Fruit fly (Drosophila melanogaster) whole organism, wandering third instar larva: ENCODE data around the gene gdrd.

Source experiments
- Abd-B ChIP-seq: fragments of >200 bp; optimal IDR thresholded peaks from 2 replicates; lab custom pipeline; 2017; ENCODE audit warnings: missing biosample characterization, missing genetic modification characterization
- CG32264 ChIP-seq: fragments of 200-800 bp; sonication (Bioruptor generic); optimal IDR thresholded peaks from 2 replicates; lab custom pipeline; 2016; ENCODE audit warnings: missing biosample characterization, missing genetic modification characterization
- CG9705 ChIP-seq: fragments of 200-800 bp; sonication (Bioruptor generic); optimal IDR thresholded peaks from 2 replicates; lab custom pipeline; 2018; ENCODE audit warnings: missing biosample characterization, mild to moderate bottlenecking, missing genetic modification characterization
- CrebA ChIP-seq: fragments of 200-800 bp; sonication (Bioruptor generic); optimal IDR thresholded peaks from 2 replicates; lab custom pipeline; 2016; ENCODE audit warnings: missing biosample characterization, mild to moderate bottlenecking, missing genetic modification characterization, borderline replicate concordance
- Dfd ChIP-seq: fragments of >200 bp; optimal IDR thresholded peaks from 2 replicates; lab custom pipeline; 2017; ENCODE audit warnings: missing biosample characterization, missing genetic modification characterization
- Dif ChIP-seq: fragments of 200-275, 200-300 bp; sonication (Bioruptor generic); optimal IDR thresholded peaks from 2 replicates; lab custom pipeline; 2018; ENCODE audit warnings: missing biosample characterization, missing genetic modification characterization; ENCODE audit not compliant: partially characterized antibody
- GATAd ChIP-seq: sonication (Bioruptor generic); optimal IDR thresholded peaks from 2 replicates; lab custom pipeline; 2016; ENCODE audit warnings: missing biosample characterization, missing genetic modification characterization
- HLH106 ChIP-seq: fragments of 200-800 bp; optimal IDR thresholded peaks from 3 replicates; lab custom pipeline; 2019; ENCODE audit warnings: missing biosample characterization, mild to moderate bottlenecking, missing genetic modification characterization, moderate library complexity
- Hnf4 ChIP-seq: fragments of 200-800 bp; sonication (Bioruptor generic); optimal IDR thresholded peaks from 2 replicates; lab custom pipeline; 2016; ENCODE audit warnings: missing biosample characterization, mild to moderate bottlenecking, missing genetic modification characterization
- Hr78 ChIP-seq: fragments of >200 bp; optimal IDR thresholded peaks from 2 replicates; lab custom pipeline; 2017; ENCODE audit warnings: missing biosample characterization, missing genetic modification characterization
- Hr83 ChIP-seq: fragments of 200-300 bp; sonication (Bioruptor generic); optimal IDR thresholded peaks from 2 replicates; lab custom pipeline; 2016; ENCODE audit warnings: missing biosample characterization, mild to moderate bottlenecking, missing genetic modification characterization, moderate library complexity; ENCODE audit not compliant: poor library complexity, severe bottlenecking
- Jra ChIP-seq: sonication (Bioruptor generic); optimal IDR thresholded peaks from 2 replicates; lab custom pipeline; 2016; ENCODE audit warnings: missing biosample characterization, missing genetic modification characterization
- Mio ChIP-seq: sonication (Bioruptor generic); optimal IDR thresholded peaks from 2 replicates; lab custom pipeline; 2016; ENCODE audit warnings: missing biosample characterization, missing genetic modification characterization
- Myc ChIP-seq: fragments of >200 bp; optimal IDR thresholded peaks from 2 replicates; lab custom pipeline; 2017
- N ChIP-seq: fragments of >200 bp; optimal IDR thresholded peaks from 2 replicates; lab custom pipeline; 2018; ENCODE audit warnings: missing biosample characterization, missing external identifiers, missing genetic modification characterization
- OdsH ChIP-seq: fragments of 200-800 bp; sonication (Bioruptor generic); optimal IDR thresholded peaks from 2 replicates; lab custom pipeline; 2016; ENCODE audit warnings: missing biosample characterization, mild to moderate bottlenecking, missing genetic modification characterization
- Rel ChIP-seq, 2 experiments: fragments of 200-800 bp; sonication (Bioruptor generic) in 1 of 2; optimal IDR thresholded peaks; 2 replicates in 1 of 2; 3 replicates in 1 of 2; lab custom pipeline; 2016 to 2019; ENCODE audit warnings: mild to moderate bottlenecking in 2 of 2, missing biosample characterization in 2 of 2, missing genetic modification characterization in 2 of 2, moderate library complexity in 1 of 2
- Sp1 ChIP-seq: fragments of 200-800 bp; sonication (Bioruptor generic); optimal IDR thresholded peaks from 3 replicates; lab custom pipeline; 2019; ENCODE audit warnings: missing biosample characterization, mild to moderate bottlenecking, missing genetic modification characterization, moderate library complexity
- Vsx2 ChIP-seq: fragments of 200-300, 225-300 bp; sonication (Bioruptor generic); optimal IDR thresholded peaks from 2 replicates; lab custom pipeline; 2018; ENCODE audit warnings: missing biosample characterization, missing genetic modification characterization; ENCODE audit not compliant: partially characterized antibody
- br ChIP-seq: fragments of 200-800 bp; sonication (Bioruptor generic); optimal IDR thresholded peaks from 2 replicates; lab custom pipeline; 2016; ENCODE audit warnings: missing biosample characterization, missing genetic modification characterization
- brk ChIP-seq: fragments of 200-800 bp; sonication (Bioruptor generic); optimal IDR thresholded peaks from 2 replicates; lab custom pipeline; 2016; ENCODE audit warnings: missing biosample characterization, mild to moderate bottlenecking, missing genetic modification characterization
- dl ChIP-seq, 2 experiments: fragments of 175-275, 200-275 bp in 1 of 2; fragments of 200-275 bp in 1 of 2; sonication (Bioruptor generic); optimal IDR thresholded peaks; lab custom pipeline; 2018; ENCODE audit warnings: mild to moderate bottlenecking in 2 of 2, missing biosample characterization in 2 of 2, missing genetic modification characterization in 2 of 2, moderate library complexity in 2 of 2; ENCODE audit not compliant: partially characterized antibody in 2 of 2, insufficient read depth in 1 of 2
- dmrt93B ChIP-seq: fragments of 200-800 bp; sonication (Bioruptor generic); optimal IDR thresholded peaks from 2 replicates; lab custom pipeline; 2018; ENCODE audit warnings: missing biosample characterization, mild to moderate bottlenecking, missing genetic modification characterization
- dsf ChIP-seq: sonication (Bioruptor generic); optimal IDR thresholded peaks from 2 replicates; lab custom pipeline; 2016; ENCODE audit warnings: missing biosample characterization, missing genetic modification characterization, borderline replicate concordance
- ey ChIP-seq: fragments of 200-800 bp; sonication (Bioruptor generic); optimal IDR thresholded peaks from 2 replicates; lab custom pipeline; 2016; ENCODE audit warnings: missing biosample characterization, missing genetic modification characterization
- foxo ChIP-seq, 2 experiments: fragments of 200-800 bp; sonication (Bioruptor generic); optimal IDR thresholded peaks; 2 replicates in 1 of 2; 3 replicates in 1 of 2; lab custom pipeline; 2016 to 2017; ENCODE audit warnings: missing biosample characterization in 2 of 2, missing genetic modification characterization in 2 of 2
- fru ChIP-seq: fragments of 200-800 bp; sonication (Bioruptor generic); optimal IDR thresholded peaks from 3 replicates; lab custom pipeline; 2016; ENCODE audit warnings: missing biosample characterization, mild to moderate bottlenecking, missing genetic modification characterization
- h ChIP-seq: fragments of 200-800 bp; sonication (Bioruptor generic); optimal IDR thresholded peaks from 3 replicates; lab custom pipeline; 2016; ENCODE audit warnings: missing biosample characterization, mild to moderate bottlenecking, missing genetic modification characterization
- jim ChIP-seq: fragments of 175-275, 200-325 bp; sonication (Bioruptor generic); optimal IDR thresholded peaks from 2 replicates; lab custom pipeline; 2016; ENCODE audit warnings: missing biosample characterization, mild to moderate bottlenecking, missing genetic modification characterization
- lola ChIP-seq: fragments of >200 bp; optimal IDR thresholded peaks from 2 replicates; lab custom pipeline; 2017; ENCODE audit warnings: missing biosample characterization, missing genetic modification characterization
- pan ChIP-seq: fragments of >200 bp; optimal IDR thresholded peaks from 2 replicates; lab custom pipeline; 2017
- psq ChIP-seq: fragments of 200-800 bp; sonication (Bioruptor generic); optimal IDR thresholded peaks from 3 replicates; lab custom pipeline; 2017; ENCODE audit warnings: missing biosample characterization, mild to moderate bottlenecking, missing genetic modification characterization, moderate library complexity
- rgr ChIP-seq: fragments of 200-800 bp; sonication (Bioruptor generic); optimal IDR thresholded peaks from 3 replicates; lab custom pipeline; 2016; ENCODE audit warnings: missing biosample characterization, mild to moderate bottlenecking, missing genetic modification characterization
- sage ChIP-seq: fragments of 200-800 bp; sonication (Bioruptor generic); optimal IDR thresholded peaks from 2 replicates; lab custom pipeline; 2016; ENCODE audit warnings: missing biosample characterization, mild to moderate bottlenecking, missing genetic modification characterization
- sv ChIP-seq: fragments of 200-800 bp; sonication (Bioruptor generic); optimal IDR thresholded peaks from 3 replicates; lab custom pipeline; 2016; ENCODE audit warnings: missing biosample characterization, missing genetic modification characterization
- tai ChIP-seq: sonication (Bioruptor generic); optimal IDR thresholded peaks from 2 replicates; lab custom pipeline; 2016; ENCODE audit warnings: missing biosample characterization, missing genetic modification characterization
- usp ChIP-seq: fragments of >200 bp; optimal IDR thresholded peaks from 2 replicates; lab custom pipeline; 2017; ENCODE audit warnings: missing biosample characterization, missing genetic modification characterization
- woc ChIP-seq: sonication (Bioruptor generic); optimal IDR thresholded peaks from 2 replicates; lab custom pipeline; 2016; ENCODE audit warnings: missing biosample characterization, mild to moderate bottlenecking, missing genetic modification characterization

Gene gdrd

DNA sequence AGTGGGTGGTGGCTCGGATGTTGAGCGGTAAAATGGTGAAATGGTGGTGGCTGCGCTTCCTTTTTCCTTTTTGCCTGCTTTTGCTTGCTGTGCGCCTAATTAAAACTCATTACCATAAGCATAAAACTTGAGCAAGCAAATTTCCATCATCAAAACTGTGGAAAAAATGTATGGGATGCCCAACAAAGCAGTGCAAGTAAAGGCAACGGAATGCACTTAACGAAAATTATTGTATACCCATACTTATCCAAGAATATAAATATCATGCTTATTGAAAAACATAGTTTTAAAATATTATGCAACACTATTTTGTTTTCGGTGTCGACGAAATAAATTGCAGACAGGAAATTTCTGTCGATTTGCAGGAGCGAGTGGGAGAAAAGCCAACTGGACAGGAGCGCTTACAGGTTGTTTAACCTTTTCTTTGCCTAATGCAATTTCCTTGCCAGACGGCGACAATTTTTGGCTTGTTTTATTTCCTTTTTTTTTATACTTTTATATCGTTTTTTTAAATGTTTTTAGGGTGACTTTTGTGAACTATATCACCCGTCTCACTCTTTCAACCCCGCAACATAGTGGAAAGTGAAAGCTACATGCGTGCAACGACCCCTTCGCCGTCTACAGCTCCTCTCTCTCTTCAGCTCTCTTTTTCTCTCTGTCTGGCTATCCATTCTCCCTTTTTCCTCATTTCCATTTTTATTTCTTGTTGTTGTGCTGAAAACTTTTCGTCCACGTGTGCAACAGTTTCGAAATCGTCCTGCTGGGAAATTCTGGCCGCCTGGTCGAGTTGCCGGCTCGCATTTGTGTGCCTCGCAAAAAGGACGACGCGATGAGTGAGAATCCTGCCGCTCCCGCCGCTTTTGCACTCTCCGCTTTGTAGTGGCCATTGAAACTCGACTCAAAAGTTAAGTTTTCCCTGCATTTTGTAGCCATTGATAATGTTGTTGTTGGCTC is 30.9 kb upstream of the gdrd start:
- TF ChIP-seq Sp1 (GFP tag; lab: Kevin White, UChicago) (no peak), fru (GFP tag; lab: Kevin White, UChicago) (no peak), dsf (GFP tag; lab: Kevin White, UChicago) (no peak), Dif (GFP tag; lab: Kevin White, UChicago) (no peak), Hr78 (GFP tag; lab: Kevin White, UChicago) (no peak)

dm6 chr3L:14661567-14662258 is 29.4 kb upstream of the gdrd start:
- no peak for TF ChIP-seq CG32264
- TF ChIP-seq sv (GFP tag; lab: Kevin White, UChicago), result peak; percentile 46
- peak in 1 of 2 experiments; percentile 51 for TF ChIP-seq foxo (GFP tag; optimal IDR thresholded peaks at IDR 0.05; lab: Kevin White, UChicago)
- TF ChIP-seq h (GFP tag; lab: Kevin White, UChicago), result peak; percentile 55
- TF ChIP-seq Dfd (GFP tag; lab: Kevin White, UChicago), result no peak
- TF ChIP-seq fru (GFP tag; lab: Kevin White, UChicago), result peak; percentile 68
- no peak for TF ChIP-seq usp (GFP tag; lab: Kevin White, UChicago)
- TF ChIP-seq Hnf4 (GFP tag; lab: Kevin White, UChicago), result peak; percentile 36
- peak; percentile 1 for TF ChIP-seq dmrt93B (GFP tag; lab: Kevin White, UChicago)
- peak; percentile 3 for TF ChIP-seq HLH106 (tag; lab: Kevin White, UChicago)
- TF ChIP-seq woc (GFP tag; lab: Kevin White, UChicago), result peak; percentile 13
- peak; percentile 26 for TF ChIP-seq rgr (GFP tag; lab: Kevin White, UChicago)
- TF ChIP-seq OdsH, result peak; percentile 45
- TF ChIP-seq GATAd (GFP tag; lab: Kevin White, UChicago), result no peak
- no peak for TF ChIP-seq Jra (GFP tag; lab: Kevin White, UChicago)
- peak; percentile 16 for TF ChIP-seq brk (GFP tag; lab: Kevin White, UChicago)
- no peak for TF ChIP-seq pan
- no peak for TF ChIP-seq Mio
- TF ChIP-seq psq (GFP tag; lab: Kevin White, UChicago), result peak; percentile 6
- no peak for TF ChIP-seq Abd-B
- no peak for TF ChIP-seq N (GFP tag; lab: Kevin White, UChicago)
- no peak for TF ChIP-seq Rel (GFP tag; optimal IDR thresholded peaks at IDR 0.05; lab: Kevin White, UChicago)
- TF ChIP-seq Rel (tag; optimal IDR thresholded peaks at IDR 0.05; lab: Kevin White, UChicago), result no peak
- TF ChIP-seq dl (GFP tag; optimal IDR thresholded peaks at IDR 0.05; lab: Kevin White, UChicago; ENCODE audit: insufficient read depth in 1 of 2, partially characterized antibody in 2 of 2), result no peak
- no peak for TF ChIP-seq CG9705 (GFP tag; lab: Kevin White, UChicago)
- TF ChIP-seq Hr83 (GFP tag; lab: Kevin White, UChicago), result no peak
- TF ChIP-seq dsf (GFP tag; lab: Kevin White, UChicago), result no peak
- no peak for TF ChIP-seq Vsx2
- TF ChIP-seq ey, result peak; percentile 10
- TF ChIP-seq Myc (lab: Kevin White, UChicago), result no peak
- TF ChIP-seq lola (GFP tag; lab: Kevin White, UChicago), result no peak
- no peak for TF ChIP-seq CrebA (GFP tag; lab: Kevin White, UChicago)
- TF ChIP-seq sage (GFP tag; lab: Kevin White, UChicago), result no peak
- TF ChIP-seq Dif (GFP tag; lab: Kevin White, UChicago), result no peak
- peak; percentile 35 for TF ChIP-seq br (GFP tag; lab: Kevin White, UChicago)
- peak; percentile 44 for TF ChIP-seq Sp1 (GFP tag; lab: Kevin White, UChicago)
- TF ChIP-seq jim (GFP tag; lab: Kevin White, UChicago), result no peak
- TF ChIP-seq tai (GFP tag; lab: Kevin White, UChicago), result no peak
- no peak for TF ChIP-seq Hr78 (GFP tag; lab: Kevin White, UChicago)
